Fruit fly (Drosophila melanogaster) whole organism, pupa: ENCODE data around the gene CG18662.

Experiments
- CG10348 ChIP-seq: fragments of 200-800 bp; sonication (Bioruptor generic); IDR thresholded peaks from 2 replicates; pipeline ENCODE4 v1.3.6; 2022; ENCODE audit warnings: missing biosample characterization, missing genetic modification characterization
- CG12605 ChIP-seq: fragments of 200-800 bp; sonication (Bioruptor generic); IDR thresholded peaks from 2 replicates; pipeline ENCODE4 v1.3.6; 2022; ENCODE audit warnings: missing biosample characterization, missing genetic modification characterization
- CG13204 ChIP-seq: fragments of 200-800 bp; sonication (Bioruptor generic); optimal IDR thresholded peaks from 2 replicates; lab custom pipeline; 2018; ENCODE audit warnings: missing biosample characterization, mild to moderate bottlenecking, missing genetic modification characterization, moderate library complexity
- CG14655 ChIP-seq: fragments of 200-800 bp; sonication (Bioruptor generic); optimal IDR thresholded peaks from 3 replicates; lab custom pipeline; 2017; ENCODE audit warnings: mild to moderate bottlenecking, missing biosample characterization, missing genetic modification reagents, missing genetic modification characterization
- CG15710 ChIP-seq: fragments of 200-800 bp; sonication (Bioruptor generic); optimal IDR thresholded peaks from 2 replicates; lab custom pipeline; 2018; ENCODE audit warnings: missing biosample characterization, mild to moderate bottlenecking, missing genetic modification characterization, moderate library complexity
- CG17806 ChIP-seq: fragments of 200-800 bp; sonication (Bioruptor generic); optimal IDR thresholded peaks from 2 replicates; lab custom pipeline; 2018; ENCODE audit warnings: missing biosample characterization, mild to moderate bottlenecking, missing genetic modification characterization, moderate library complexity
- CG32121 ChIP-seq: fragments of 200-800 bp; sonication (Bioruptor generic); IDR thresholded peaks from 2 replicates; pipeline ENCODE4 v1.3.6; 2022; ENCODE audit warnings: missing biosample characterization, missing genetic modification characterization
- CG34367 ChIP-seq: fragments of 200-800 bp; sonication (Bioruptor generic); optimal IDR thresholded peaks from 2 replicates; lab custom pipeline; 2018; ENCODE audit warnings: missing biosample characterization, mild to moderate bottlenecking, missing genetic modification characterization
- CG4496 ChIP-seq: fragments of 200-800 bp; sonication (Bioruptor generic); IDR thresholded peaks from 3 replicates; pipeline ENCODE4 v1.3.6; 2022; ENCODE audit warnings: missing biosample characterization, missing genetic modification characterization
- CG8159 ChIP-seq: fragments of 200-800 bp; sonication (Bioruptor generic); optimal IDR thresholded peaks from 3 replicates; lab custom pipeline; 2018; ENCODE audit warnings: missing biosample characterization, mild to moderate bottlenecking, missing genetic modification characterization, moderate library complexity
- CG8301 ChIP-seq: fragments of 200-800 bp; sonication (Bioruptor generic); optimal IDR thresholded peaks from 2 replicates; lab custom pipeline; 2018; ENCODE audit warnings: missing biosample characterization, mild to moderate bottlenecking, missing genetic modification characterization
- CG9948 ChIP-seq: fragments of 200-800 bp; sonication (Bioruptor generic); optimal IDR thresholded peaks from 2 replicates; lab custom pipeline; 2018; ENCODE audit warnings: missing biosample characterization, mild to moderate bottlenecking, missing genetic modification characterization, moderate library complexity
- D1 ChIP-seq: fragments of 200-800 bp; sonication (Bioruptor generic); optimal IDR thresholded peaks from 2 replicates; lab custom pipeline; 2018; ENCODE audit warnings: missing biosample characterization, mild to moderate bottlenecking, missing genetic modification characterization, moderate library complexity
- EcR ChIP-seq: fragments of 200-800 bp; sonication (Bioruptor generic); optimal IDR thresholded peaks from 3 replicates; lab custom pipeline; 2019; ENCODE audit warnings: missing biosample characterization, missing genetic modification characterization, mild to moderate bottlenecking, moderate library complexity, missing genetic modification reagents
- Ets98B ChIP-seq: fragments of 200-800 bp; sonication (Bioruptor generic); IDR thresholded peaks from 2 replicates; pipeline ENCODE4 v1.3.6; 2022; ENCODE audit warnings: missing biosample characterization, missing genetic modification characterization
- Pif1A ChIP-seq: fragments of 200-800 bp; sonication (Bioruptor generic); optimal IDR thresholded peaks from 3 replicates; lab custom pipeline; 2016; ENCODE audit warnings: missing biosample characterization, missing genetic modification characterization
- Pif1B ChIP-seq: fragments of 200-800 bp; sonication (Bioruptor generic); optimal IDR thresholded peaks from 3 replicates; lab custom pipeline; 2016; ENCODE audit warnings: missing biosample characterization, missing genetic modification characterization
- Snoo ChIP-seq: fragments of 200-800 bp; sonication (Bioruptor generic); optimal IDR thresholded peaks from 3 replicates; lab custom pipeline; 2017; ENCODE audit warnings: missing biosample characterization, mild to moderate bottlenecking, missing genetic modification characterization, inconsistent platforms
- fd96Ca ChIP-seq: fragments of 200-800 bp; sonication (Bioruptor generic); IDR thresholded peaks from 3 replicates; pipeline ENCODE4 v1.3.6; 2022; ENCODE audit warnings: missing biosample characterization, missing genetic modification characterization
- gl ChIP-seq: fragments of 200-800 bp; sonication (Bioruptor generic); optimal IDR thresholded peaks from 2 replicates; lab custom pipeline; 2018; ENCODE audit warnings: missing biosample characterization, mild to moderate bottlenecking, missing genetic modification characterization
- rn ChIP-seq: fragments of 200-800 bp; sonication (Bioruptor generic); IDR thresholded peaks from 2 replicates; pipeline ENCODE4 v1.3.6; 2022; ENCODE audit warnings: missing biosample characterization, missing genetic modification characterization

Gene CG18662

DNA sequence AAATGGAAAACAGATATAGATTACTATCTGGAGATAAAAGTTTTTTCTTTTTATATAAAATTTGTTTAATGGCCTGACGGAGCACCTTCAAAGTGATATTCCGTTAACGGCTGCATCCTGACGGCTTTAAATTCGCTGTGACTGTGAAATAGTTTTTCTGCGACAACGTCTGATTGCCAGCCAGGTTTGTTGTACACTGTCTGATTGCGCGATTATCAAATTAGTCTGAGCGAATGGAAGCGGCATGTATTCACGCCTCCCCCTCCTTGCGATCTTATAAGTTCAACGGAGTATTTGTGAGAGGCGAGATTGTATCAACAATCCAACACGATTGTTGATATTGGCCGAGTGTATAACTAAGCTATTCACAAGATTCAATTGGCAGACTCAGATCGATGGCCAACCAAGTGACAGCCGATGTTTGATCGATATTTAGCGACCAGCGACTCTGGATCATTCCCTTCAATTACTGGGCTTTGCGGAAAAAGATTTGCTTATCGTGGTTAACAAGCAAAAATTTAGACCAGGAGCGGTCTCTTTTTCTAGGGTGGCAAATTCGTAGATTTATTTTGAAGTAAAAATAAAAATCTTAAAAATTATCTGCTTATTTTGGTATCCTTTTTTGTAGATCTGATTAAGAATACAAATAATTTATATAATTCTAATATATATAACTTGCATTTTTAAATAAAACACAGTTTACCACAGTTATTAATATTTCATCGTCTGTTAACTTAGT lies 24.7 kb upstream of the CG18662 start:
- TF ChIP-seq CG8159 (tag; lab: Kevin White, UChicago) (no peak), Pif1A (GFP tag; lab: Kevin White, UChicago) (no peak), CG17806 (tag; lab: Kevin White, UChicago) (no peak), CG4496 (no peak), Pif1B (no peak), CG32121 (GFP tag; lab: Robert Waterston, UW) (no peak), CG13204 (GFP tag; lab: Kevin White, UChicago) (no peak), fd96Ca (GFP tag; lab: Robert Waterston, UW) (no peak), CG15710 (tag; lab: Kevin White, UChicago) (no peak), rn (GFP tag; lab: Robert Waterston, UW) (no peak), CG10348 (GFP tag; lab: Robert Waterston, UW) (no peak), Ets98B (GFP tag; lab: Robert Waterston, UW) (no peak), gl (no peak), CG8301 (tag; lab: Kevin White, UChicago) (no peak), CG12605 (no peak), CG9948 (no peak), EcR (GFP tag; lab: Kevin White, UChicago) (no peak)

DNA sequence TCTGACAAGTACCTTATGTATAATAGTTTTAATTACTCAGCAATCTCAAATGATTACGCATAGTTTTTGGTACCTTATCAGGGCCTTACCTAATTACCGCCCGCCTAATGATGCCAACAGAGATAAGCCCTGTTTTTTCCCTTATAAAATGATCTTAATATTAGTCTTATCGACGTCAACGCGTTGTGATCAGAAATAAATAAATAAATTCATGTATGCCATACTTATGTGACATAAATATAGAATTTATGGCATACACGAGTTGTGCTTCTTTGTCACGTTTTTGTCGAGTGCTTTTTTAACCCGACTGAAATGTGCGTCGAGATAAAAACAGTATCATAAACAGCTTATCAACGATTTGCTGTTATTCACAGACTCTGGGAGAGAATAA lies 24.1 kb upstream of the CG18662 start:
- TF ChIP-seq CG15710 (tag; lab: Kevin White, UChicago) (no peak), fd96Ca (GFP tag; lab: Robert Waterston, UW) (no peak), CG34367 (tag; lab: Kevin White, UChicago) (no peak), EcR (GFP tag; lab: Kevin White, UChicago) (no peak), CG12605 (no peak), CG4496 (no peak), D1 (no peak), Pif1B (no peak), CG9948 (no peak), CG13204 (GFP tag; lab: Kevin White, UChicago) (no peak), rn (GFP tag; lab: Robert Waterston, UW) (no peak), CG8301 (tag; lab: Kevin White, UChicago) (no peak), Ets98B (GFP tag; lab: Robert Waterston, UW) (no peak), CG10348 (GFP tag; lab: Robert Waterston, UW) (no peak)
- TF ChIP-seq, all 21 proteins: peak for 0

DNA sequence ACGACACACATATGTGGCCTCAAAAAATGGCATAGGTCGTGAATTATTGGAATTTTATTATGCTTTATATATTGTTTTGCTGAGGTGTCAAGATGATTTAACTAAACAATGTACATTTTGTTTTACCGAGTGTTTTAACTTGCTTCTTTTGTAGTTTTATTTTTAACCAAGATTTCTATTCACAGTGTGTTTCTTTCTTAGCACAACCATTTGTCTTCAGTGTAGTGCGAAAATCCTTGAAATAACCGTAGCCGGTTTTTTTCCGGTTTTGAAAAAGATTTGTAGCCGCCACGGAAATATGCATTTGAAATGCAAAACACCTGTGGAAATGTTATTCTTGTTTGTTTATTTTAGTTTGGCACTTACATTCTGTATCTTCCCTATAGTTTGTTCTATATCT lies 23.3 kb upstream of the CG18662 start:
- TF ChIP-seq CG17806 (tag; lab: Kevin White, UChicago) (no peak), CG8301 (tag; lab: Kevin White, UChicago) (no peak), CG8159 (tag; lab: Kevin White, UChicago) (no peak), Pif1A (GFP tag; lab: Kevin White, UChicago) (no peak), CG4496 (no peak), CG10348 (GFP tag; lab: Robert Waterston, UW) (no peak), fd96Ca (GFP tag; lab: Robert Waterston, UW) (no peak), CG32121 (GFP tag; lab: Robert Waterston, UW) (no peak), CG14655 (GFP tag; lab: Kevin White, UChicago) (no peak), EcR (GFP tag; lab: Kevin White, UChicago) (no peak), CG12605 (no peak), CG15710 (tag; lab: Kevin White, UChicago) (no peak), CG13204 (GFP tag; lab: Kevin White, UChicago) (no peak), CG9948 (no peak), rn (GFP tag; lab: Robert Waterston, UW) (no peak)
- TF ChIP-seq, all 21 proteins: peak for 0

- TF ChIP-seq CG15710 (tag; lab: Kevin White, UChicago): peak; percentile 81
- no peak for TF ChIP-seq EcR (GFP tag; lab: Kevin White, UChicago)
- TF ChIP-seq CG9948: peak; percentile 82
- TF ChIP-seq fd96Ca (GFP tag; lab: Robert Waterston, UW): peak; percentile 65; the same call in 1 of the 3 replicates
- peak; percentile 86 for TF ChIP-seq CG8301 (tag; lab: Kevin White, UChicago)
- TF ChIP-seq CG34367 (tag; lab: Kevin White, UChicago): peak; percentile 74
- TF ChIP-seq rn (GFP tag; lab: Robert Waterston, UW): peak; percentile 93
- peak; percentile 97 for TF ChIP-seq CG32121 (GFP tag; lab: Robert Waterston, UW)
- TF ChIP-seq D1: peak; percentile 75
- peak; percentile 97 for TF ChIP-seq CG4496
- peak; percentile 96 for TF ChIP-seq CG12605
- peak; percentile 46 for TF ChIP-seq gl
- TF ChIP-seq CG14655 (GFP tag; lab: Kevin White, UChicago): peak; percentile 86
- TF ChIP-seq Pif1B: peak; percentile 68
- peak; percentile 95 for TF ChIP-seq Ets98B (GFP tag; lab: Robert Waterston, UW)
- peak; percentile 88 for TF ChIP-seq Snoo
- TF ChIP-seq Pif1A (GFP tag; lab: Kevin White, UChicago): peak; percentile 86
- TF ChIP-seq CG8159 (tag; lab: Kevin White, UChicago): peak; percentile 85
- peak; percentile 85 for TF ChIP-seq CG17806 (tag; lab: Kevin White, UChicago)
- no peak for TF ChIP-seq CG13204 (GFP tag; lab: Kevin White, UChicago)
- peak; percentile 84 for TF ChIP-seq CG10348 (GFP tag; lab: Robert Waterston, UW)
Observed at dm6 chr2L:8958046-8958497, 22.4 kb upstream of the CG18662 start.

dm6 chr2L:8959001-8959461 lies 21.4 kb upstream of the CG18662 start, which contains the start of gene CG31886:
Gene CG31886, minus strand, starts transcription at chr2L:8959051.
- no peak for TF ChIP-seq CG8301 (tag; lab: Kevin White, UChicago)
- peak; percentile 27 for TF ChIP-seq Pif1B
- TF ChIP-seq CG13204 (GFP tag; lab: Kevin White, UChicago): no peak
- TF ChIP-seq CG10348 (GFP tag; lab: Robert Waterston, UW): no peak
- TF ChIP-seq fd96Ca (GFP tag; lab: Robert Waterston, UW): peak; percentile 72
- TF ChIP-seq CG4496: no peak
- peak; percentile 35 for TF ChIP-seq Pif1A (GFP tag; lab: Kevin White, UChicago)
- TF ChIP-seq CG14655 (GFP tag; lab: Kevin White, UChicago): peak; percentile 72
- no peak for TF ChIP-seq Snoo
- TF ChIP-seq CG32121 (GFP tag; lab: Robert Waterston, UW): no peak; the same call in none of the 2 replicates
- TF ChIP-seq CG12605: no peak; the same call in 1 of the 2 replicates
- TF ChIP-seq CG9948: no peak
